Fruit fly (Drosophila melanogaster): Measurements from ENCODE around the gene CG13731.

CG13731 gene

DNA sequence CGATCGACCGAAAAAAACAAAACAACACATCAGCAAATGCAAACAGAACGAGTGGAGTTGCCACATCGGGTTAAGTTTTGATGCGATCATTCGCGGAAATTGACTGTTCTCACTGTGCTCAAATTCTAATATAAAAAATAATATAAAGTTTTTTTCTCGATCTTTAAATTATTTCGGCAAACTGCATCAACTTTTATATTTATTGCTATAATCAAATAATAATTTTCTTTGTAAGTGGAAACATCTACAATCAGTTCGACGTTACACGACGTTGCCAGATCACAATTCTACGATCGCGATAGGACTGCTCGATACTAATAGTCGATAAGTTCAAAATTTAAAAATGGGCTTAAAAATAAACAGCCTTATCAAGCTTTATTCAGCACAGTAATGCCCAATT lies 40.0 kb upstream of the CG13731 start, which contains the start of gene Gorab (continued):
- peak; percentile 87 for TF ChIP-seq dimm (GFP tag; IDR thresholded peaks at IDR 0.05)
- TF ChIP-seq h (optimal IDR thresholded peaks at IDR 0.05): no peak
- TF ChIP-seq CTCF (GFP tag; optimal IDR thresholded peaks at IDR 0.05): peak; percentile 17
- TF ChIP-seq Hr3 (GFP tag; optimal IDR thresholded peaks at IDR 0.05): peak; percentile 91
- peak; percentile 44 for TF ChIP-seq HmgD (GFP tag; optimal IDR thresholded peaks at IDR 0.05)
- TF ChIP-seq Scr (GFP tag; IDR thresholded peaks at IDR 0.05; ENCODE audit: partially characterized antibody): peak; percentile 57
- peak; percentile 91 for TF ChIP-seq CG17802 (tag; optimal IDR thresholded peaks at IDR 0.05)
- peak; percentile 22 for TF ChIP-seq CG13296 (GFP tag; optimal IDR thresholded peaks at IDR 0.05)
- TF ChIP-seq CG10274 (GFP tag; optimal IDR thresholded peaks at IDR 0.05): peak; percentile 35
- peak; percentile 96 for TF ChIP-seq CG2889 (GFP tag; IDR thresholded peaks at IDR 0.05)
- TF ChIP-seq zf30C (GFP tag; optimal IDR thresholded peaks at IDR 0.05): no peak
- TF ChIP-seq CG7786 (GFP tag; optimal IDR thresholded peaks at IDR 0.05): peak; percentile 63
- no peak for TF ChIP-seq D (optimal IDR thresholded peaks at IDR 0.05)
- TF ChIP-seq D (GFP tag; optimal IDR thresholded peaks at IDR 0.05): peak; percentile 78
- peak; percentile 91 for TF ChIP-seq CG13775 (GFP tag; optimal IDR thresholded peaks at IDR 0.05)
- no peak for TF ChIP-seq CG6854 (GFP tag; optimal IDR thresholded peaks at IDR 0.05)
- peak; percentile 83 for TF ChIP-seq Lhr (GFP tag; optimal IDR thresholded peaks at IDR 0.05)
- peak; percentile 90 for TF ChIP-seq stc (GFP tag; IDR thresholded peaks at IDR 0.05)
- peak; percentile 96 for TF ChIP-seq ap (GFP tag; IDR thresholded peaks at IDR 0.05)
- peak; percentile 93 for TF ChIP-seq CG1602 (GFP tag; optimal IDR thresholded peaks at IDR 0.05)
- TF ChIP-seq tap (tag; optimal IDR thresholded peaks at IDR 0.05): peak; percentile 69
- TF ChIP-seq CG10147 (GFP tag; optimal IDR thresholded peaks at IDR 0.05): peak; percentile 87
- peak; percentile 26 for TF ChIP-seq CG12219 (GFP tag; optimal IDR thresholded peaks at IDR 0.05)
- peak; percentile 92 for TF ChIP-seq otp (GFP tag; IDR thresholded peaks at IDR 0.05)
- TF ChIP-seq jigr1 (GFP tag; IDR thresholded peaks at IDR 0.05): peak; percentile 89
- peak; percentile 81 for TF ChIP-seq HLH54F (GFP tag; optimal IDR thresholded peaks at IDR 0.05)
- TF ChIP-seq GATAe (GFP tag; conservative IDR thresholded peaks at IDR 0.05): peak; percentile 79
- peak; percentile 92 for TF ChIP-seq Mad (GFP tag; optimal IDR thresholded peaks at IDR 0.05)
- peak; percentile 91 for TF ChIP-seq CG11695 (GFP tag; IDR thresholded peaks at IDR 0.05)
- peak; percentile 83; the same call in 2 of the 3 replicates for TF ChIP-seq CG2199 (GFP tag; IDR thresholded peaks at IDR 0.05)
- TF ChIP-seq CG16779 (GFP tag; IDR thresholded peaks at IDR 0.05): peak; percentile 71
- TF ChIP-seq cad (GFP tag; optimal IDR thresholded peaks at IDR 0.05): no peak
- peak; percentile 58 for TF ChIP-seq ab (GFP tag; optimal IDR thresholded peaks at IDR 0.05)
- peak; percentile 88 for TF ChIP-seq Lim3 (GFP tag; IDR thresholded peaks at IDR 0.05)
- peak in 1 of 3 experiments; percentile 86 for TF ChIP-seq lola (GFP tag; optimal IDR thresholded peaks at IDR 0.05)
- peak; percentile 96 for TF ChIP-seq CG17328 (GFP tag; IDR thresholded peaks at IDR 0.05)
- peak; percentile 93 for TF ChIP-seq Mrtf (GFP tag; IDR thresholded peaks at IDR 0.05)
- TF ChIP-seq CG2875 (GFP tag; optimal IDR thresholded peaks at IDR 0.05): peak; percentile 4
- peak; percentile 97 for TF ChIP-seq vvl (GFP tag; IDR thresholded peaks at IDR 0.05)
- peak; percentile 46 for TF ChIP-seq CG4282 (GFP tag; optimal IDR thresholded peaks at IDR 0.05)
- TF ChIP-seq Side (GFP tag; optimal IDR thresholded peaks at IDR 0.05): no peak
- peak; percentile 66 for TF ChIP-seq knrl (GFP tag; IDR thresholded peaks at IDR 0.05; ENCODE audit: partially characterized antibody)
- TF ChIP-seq Optix (GFP tag; IDR thresholded peaks at IDR 0.05): peak; percentile 92
- TF ChIP-seq NC2β (GFP tag; optimal IDR thresholded peaks at IDR 0.05): peak; percentile 65
- peak; percentile 96 for TF ChIP-seq esg (GFP tag; conservative IDR thresholded peaks at IDR 0.05)
- TF ChIP-seq CG14441 (GFP tag; IDR thresholded peaks at IDR 0.05): peak; percentile 97
- peak; percentile 95 for TF ChIP-seq Rfx (GFP tag; IDR thresholded peaks at IDR 0.05)
- peak; percentile 32 for TF ChIP-seq gcm (GFP tag; optimal IDR thresholded peaks at IDR 0.05)
- TF ChIP-seq D19A (tag; optimal IDR thresholded peaks at IDR 0.05): peak; percentile 88
- peak; percentile 90 for TF ChIP-seq chn (GFP tag; optimal IDR thresholded peaks at IDR 0.05)
- peak; percentile 97 for TF ChIP-seq Aef1 (GFP tag; IDR thresholded peaks at IDR 0.05)
- peak; percentile 80 for TF ChIP-seq Blimp-1 (GFP tag; optimal IDR thresholded peaks at IDR 0.05)
- peak; percentile 46 for TF ChIP-seq CG3065 (GFP tag; optimal IDR thresholded peaks at IDR 0.05)
